Worm (Caenorhabditis elegans) whole organism, young adult: ENCODE results near the gene nmat-1.

Source experiments
- C06A6.2 ChIP-seq: fragments of 200-800 bp; sonication (Bioruptor generic); conservative IDR thresholded peaks from 2 replicates; pipeline ENCODE4 v1.3.6; 2022; ENCODE audit warnings: missing genetic modification characterization, missing compliant biosample characterization
- F22D6.2 ChIP-seq: sonication (generic microtip); optimal IDR thresholded peaks from 2 replicates; lab custom pipeline; 2016; ENCODE audit warnings: mild to moderate bottlenecking, missing genetic modification characterization, missing compliant biosample characterization
- F37B4.10 ChIP-seq: fragments of 200-800 bp; sonication (Bioruptor generic); IDR thresholded peaks from 2 replicates; pipeline ENCODE4 v1.3.6; 2022; ENCODE audit warnings: missing genetic modification characterization, missing compliant biosample characterization
- F57A8.1 ChIP-seq: fragments of 200-800 bp; sonication (Bioruptor generic); optimal IDR thresholded peaks from 2 replicates; lab custom pipeline; 2018; ENCODE audit warnings: mild to moderate bottlenecking, missing genetic modification characterization, moderate library complexity, missing compliant biosample characterization
- T07F8.4 ChIP-seq: sonication (generic microtip); optimal IDR thresholded peaks from 2 replicates; lab custom pipeline; 2016; ENCODE audit warnings: mild to moderate bottlenecking, missing genetic modification characterization, moderate library complexity, missing compliant biosample characterization
- ama-1 ChIP-seq, 3 experiments: fragments of 150-350 bp in 1 of 3; sonication (generic microtip) in 2 of 3; optimal IDR thresholded peaks; 2 replicates each; lab custom pipeline; 2014 to 2018; ENCODE audit warnings: missing biosample characterization in 2 of 3, missing genetic modification characterization in 2 of 3, missing genetic modification reagents in 2 of 3
- aptf-2 ChIP-seq: fragments of 200-800 bp; sonication (Bioruptor generic); conservative IDR thresholded peaks from 2 replicates; pipeline ENCODE4 v1.3.6; 2022; ENCODE audit warnings: missing genetic modification reagents, missing genetic modification characterization, missing compliant biosample characterization
- attf-6 ChIP-seq: fragments of 200-800 bp; sonication (Bioruptor generic); IDR thresholded peaks from 2 replicates; pipeline ENCODE4 v1.3.6; 2022; ENCODE audit warnings: missing genetic modification reagents, missing genetic modification characterization, missing compliant biosample characterization
- ceh-58 ChIP-seq: fragments of 200-800 bp; sonication (Bioruptor generic); IDR thresholded peaks from 2 replicates; pipeline ENCODE4 v1.3.6; 2022; ENCODE audit warnings: missing genetic modification characterization, missing compliant biosample characterization
- ceh-79 ChIP-seq: sonication (generic microtip); optimal IDR thresholded peaks from 2 replicates; lab custom pipeline; 2017; ENCODE audit warnings: mild to moderate bottlenecking, missing genetic modification characterization, missing compliant biosample characterization
- dpl-1 ChIP-seq: fragments of 150-350 bp; optimal IDR thresholded peaks from 2 replicates; lab custom pipeline; 2014; ENCODE audit warnings: missing biosample characterization, missing genetic modification reagents, missing genetic modification characterization
- efl-1 ChIP-seq: fragments of 150-350 bp; optimal IDR thresholded peaks from 2 replicates; lab custom pipeline; 2014; ENCODE audit warnings: missing biosample characterization, missing genetic modification reagents, missing genetic modification characterization
- ekl-4 ChIP-seq: fragments of 200-800 bp; sonication (Bioruptor generic); IDR thresholded peaks from 2 replicates; pipeline ENCODE4 v1.3.6; 2022; ENCODE audit warnings: missing genetic modification reagents, missing genetic modification characterization, missing compliant biosample characterization
- ets-4 ChIP-seq: fragments of 200-800 bp; sonication (Bioruptor generic); optimal IDR thresholded peaks from 2 replicates; lab custom pipeline; 2018; ENCODE audit warnings: mild to moderate bottlenecking, missing genetic modification characterization, missing compliant biosample characterization
- hlh-26 ChIP-seq: fragments of 200-800 bp; sonication (Bioruptor generic); conservative IDR thresholded peaks from 2 replicates; pipeline ENCODE4 v1.3.6; 2022; ENCODE audit warnings: missing genetic modification reagents, missing genetic modification characterization, missing compliant biosample characterization
- hmg-1.2 ChIP-seq: fragments of 200-800 bp; sonication (Bioruptor generic); IDR thresholded peaks from 2 replicates; pipeline ENCODE4 v1.3.6; 2022; ENCODE audit warnings: missing genetic modification reagents, missing genetic modification characterization, missing compliant biosample characterization
- hrde-1 ChIP-seq: sonication (generic microtip); optimal IDR thresholded peaks from 2 replicates; lab custom pipeline; 2016; ENCODE audit warnings: missing genetic modification characterization, mild to moderate bottlenecking, missing compliant biosample characterization, moderate library complexity, missing genotype, missing genetic modification reagents, borderline replicate concordance
- lsl-1 ChIP-seq: fragments of 200-800 bp; sonication (Bioruptor generic); optimal IDR thresholded peaks from 2 replicates; lab custom pipeline; 2018; ENCODE audit warnings: mild to moderate bottlenecking, missing genetic modification characterization, moderate library complexity, missing compliant biosample characterization
- madf-3 ChIP-seq: fragments of 200-800 bp; sonication (Bioruptor generic); IDR thresholded peaks from 2 replicates; pipeline ENCODE4 v1.3.6; 2022; ENCODE audit warnings: missing genetic modification reagents, missing genetic modification characterization, missing compliant biosample characterization
- madf-6 ChIP-seq: fragments of 200-800 bp; sonication (Bioruptor generic); IDR thresholded peaks from 2 replicates; pipeline ENCODE4 v1.3.6; 2022; ENCODE audit warnings: missing genetic modification reagents, missing genetic modification characterization, missing compliant biosample characterization
- madf-8 ChIP-seq: fragments of 200-800 bp; sonication (Bioruptor generic); conservative IDR thresholded peaks from 2 replicates; pipeline ENCODE4 v1.3.6; 2022; ENCODE audit warnings: missing genetic modification reagents, missing genetic modification characterization, missing compliant biosample characterization
- nhr-120 ChIP-seq: fragments of 200-800 bp; sonication (Bioruptor generic); IDR thresholded peaks from 2 replicates; pipeline ENCODE4 v1.3.6; 2022; ENCODE audit warnings: missing genetic modification characterization, missing compliant biosample characterization
- repo-1 ChIP-seq: sonication (generic microtip); optimal IDR thresholded peaks from 2 replicates; lab custom pipeline; 2017; ENCODE audit warnings: mild to moderate bottlenecking, missing genetic modification characterization, missing compliant biosample characterization
- sptf-2 ChIP-seq: fragments of 200-800 bp; sonication (Bioruptor generic); optimal IDR thresholded peaks from 2 replicates; lab custom pipeline; 2018; ENCODE audit warnings: mild to moderate bottlenecking, missing genetic modification characterization, missing compliant biosample characterization
- ztf-22 ChIP-seq: fragments of 200-800 bp; sonication (Bioruptor generic); optimal IDR thresholded peaks from 2 replicates; lab custom pipeline; 2018; ENCODE audit warnings: mild to moderate bottlenecking, missing genetic modification characterization, moderate library complexity, missing compliant biosample characterization

The nmat-1 gene

DNA sequence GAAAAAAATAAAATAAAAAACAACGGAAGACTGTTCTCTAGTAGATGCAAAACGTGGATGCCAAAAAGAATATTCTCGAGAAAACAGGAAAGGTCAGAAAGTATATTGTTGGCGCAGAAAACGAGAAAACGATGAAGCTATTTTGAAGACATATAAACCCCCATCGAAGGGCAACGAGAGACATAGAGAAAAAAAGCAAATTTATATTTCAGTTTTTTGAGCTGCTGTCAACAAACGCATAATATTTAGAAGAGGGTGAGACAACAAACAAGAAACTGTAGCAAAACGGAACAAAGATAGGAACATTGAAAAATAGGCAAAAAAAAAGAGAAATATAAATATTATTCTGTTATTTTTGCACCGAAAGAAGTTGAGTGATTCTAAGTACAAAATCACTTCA is 25.6 kb downstream of the nmat-1 start:
- TF ChIP-seq hmg-1.2 (GFP tag; lab: Robert Waterston, UW) (peak; percentile 18; the same call in 1 of the 2 replicates), hrde-1 (tag; lab: Kevin White, UChicago) (no peak), hlh-26 (GFP tag; lab: Robert Waterston, UW) (no peak), dpl-1 (GFP tag; lab: Kevin White, UChicago) (no peak)

DNA sequence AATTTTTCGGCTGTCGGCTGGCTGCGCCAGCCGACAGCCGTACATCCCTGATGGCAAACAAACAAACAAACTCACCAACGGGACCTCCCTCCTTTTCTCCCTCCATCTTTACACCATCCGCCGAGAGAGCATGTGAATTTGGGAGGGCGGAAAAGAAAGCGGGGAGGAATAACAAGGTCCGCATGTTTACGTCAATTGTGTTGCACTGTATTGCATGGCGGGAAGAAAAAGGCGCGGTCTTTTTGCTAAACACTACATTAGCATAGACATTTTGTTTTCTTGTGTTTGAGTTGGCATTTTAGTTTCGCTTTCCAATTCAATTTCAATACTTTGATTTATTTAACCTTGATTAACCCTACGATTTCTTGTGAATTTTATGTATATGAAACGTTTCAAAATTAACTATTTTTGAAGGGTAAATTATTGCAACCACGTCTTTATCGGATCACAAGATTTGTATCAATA is 29.9 kb downstream of the nmat-1 start, which contains the start of gene C49F5.6:
Gene C49F5.6 (plus strand): TSS at position 415 of the 465 bp plus-strand sequence.
- TF ChIP-seq ztf-22 (no peak), ceh-79 (no peak), madf-3 (GFP tag; lab: Robert Waterston, UW) (0 out of 2 replicates have a peak, but pooled peaks have one; percentile 44), aptf-2 (GFP tag; lab: Robert Waterston, UW) (peak; percentile 76), F37B4.10 (GFP tag; lab: Robert Waterston, UW) (no peak), madf-6 (GFP tag; lab: Robert Waterston, UW) (peak; percentile 79), efl-1 (GFP tag; lab: Kevin White, UChicago) (peak; percentile 89), madf-8 (GFP tag; lab: Robert Waterston, UW) (0 out of 2 replicates have a peak, but pooled peaks have one; percentile 31)

DNA sequence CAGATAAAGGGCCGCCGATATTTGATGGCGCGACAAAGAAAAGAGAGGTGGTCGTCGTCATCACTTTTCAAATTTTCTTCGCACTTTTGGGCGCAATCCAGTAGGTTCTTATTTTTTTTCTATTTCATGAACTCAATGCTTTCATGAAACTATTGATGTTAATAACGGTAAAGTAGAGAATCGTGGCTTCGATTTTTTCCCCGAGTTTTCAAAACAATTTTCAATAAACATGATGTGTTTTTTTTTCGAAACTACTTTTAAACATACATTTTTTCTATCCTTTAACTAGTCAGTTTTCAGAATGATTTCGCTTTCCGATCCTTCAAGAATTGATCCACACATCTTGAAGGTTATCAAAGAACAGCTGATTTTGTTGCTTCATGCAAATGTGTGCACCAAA is 32.0 kb downstream of the nmat-1 start, which contains the start of gene C49F5.5:
Gene C49F5.5 (plus strand): TSS at position 301 of the 400 bp plus-strand sequence.
- no peak for TF ChIP-seq ceh-58 (GFP tag; lab: Robert Waterston, UW)
- no peak for TF ChIP-seq lsl-1 (GFP tag; lab: Kevin White, UChicago)
- TF ChIP-seq attf-6 (GFP tag; lab: Robert Waterston, UW) = no peak
- TF ChIP-seq F22D6.2 (tag; lab: Kevin White, UChicago) = no peak
- no peak for TF ChIP-seq F57A8.1 (GFP tag; lab: Kevin White, UChicago)

DNA sequence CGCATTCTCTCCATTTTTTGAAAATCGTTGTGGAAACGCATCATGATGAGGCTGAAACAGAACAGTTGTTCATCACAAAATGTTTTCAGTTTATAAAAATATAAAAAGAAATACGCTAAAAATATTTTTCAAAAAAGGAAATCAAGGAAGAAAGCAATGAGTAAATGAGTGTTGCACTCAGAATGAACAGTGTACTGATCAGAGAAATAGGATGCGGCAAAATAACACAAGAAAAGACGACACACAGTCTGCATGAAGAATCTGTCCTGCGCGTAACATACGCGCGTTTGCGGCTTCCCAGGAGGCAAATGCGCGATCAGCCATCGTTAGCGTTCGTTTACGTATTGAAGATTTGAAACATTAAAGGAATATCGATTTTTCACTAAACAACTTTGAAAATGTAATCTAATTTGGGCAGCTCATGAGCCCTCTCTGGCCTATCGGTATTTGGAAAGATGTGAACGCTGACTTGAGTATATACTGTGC is 34.2 kb downstream of the nmat-1 start, which contains the start of gene C49F5.3:
Gene C49F5.3 (minus strand): TSS at position 51 of the 486 bp plus-strand sequence.
- TF ChIP-seq aptf-2 (GFP tag; lab: Robert Waterston, UW) (peak; percentile 97), T07F8.4 (tag; lab: Kevin White, UChicago) (no peak)

DNA sequence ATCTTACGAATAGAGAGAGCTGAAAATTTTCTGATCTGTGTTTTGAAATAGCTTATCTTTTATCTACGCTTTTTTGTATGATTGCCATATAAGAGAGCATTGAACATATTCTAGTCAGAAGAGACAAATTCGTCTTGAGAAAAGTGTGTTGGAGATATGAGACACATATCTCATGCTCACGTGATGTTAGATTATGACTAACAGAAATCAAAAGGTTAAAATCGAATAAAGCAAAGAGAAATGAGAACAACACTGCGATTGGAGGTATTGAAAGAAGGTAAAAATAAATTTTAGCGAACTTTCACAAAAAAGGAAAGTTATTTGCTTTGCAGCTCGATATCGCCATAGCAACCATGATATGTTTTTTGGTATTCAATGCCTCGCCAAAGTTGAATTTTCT is 35.8 kb downstream of the nmat-1 start, which contains the start of gene nhr-167:
Gene nhr-167 (minus strand): TSS at position 21 of the 400 bp plus-strand sequence.
- TF ChIP-seq ekl-4 (no peak), C06A6.2 (GFP tag; lab: Robert Waterston, UW) (no peak), nhr-120 (GFP tag; lab: Robert Waterston, UW) (no peak), hlh-26 (GFP tag; lab: Robert Waterston, UW) (no peak), sptf-2 (no peak)

DNA sequence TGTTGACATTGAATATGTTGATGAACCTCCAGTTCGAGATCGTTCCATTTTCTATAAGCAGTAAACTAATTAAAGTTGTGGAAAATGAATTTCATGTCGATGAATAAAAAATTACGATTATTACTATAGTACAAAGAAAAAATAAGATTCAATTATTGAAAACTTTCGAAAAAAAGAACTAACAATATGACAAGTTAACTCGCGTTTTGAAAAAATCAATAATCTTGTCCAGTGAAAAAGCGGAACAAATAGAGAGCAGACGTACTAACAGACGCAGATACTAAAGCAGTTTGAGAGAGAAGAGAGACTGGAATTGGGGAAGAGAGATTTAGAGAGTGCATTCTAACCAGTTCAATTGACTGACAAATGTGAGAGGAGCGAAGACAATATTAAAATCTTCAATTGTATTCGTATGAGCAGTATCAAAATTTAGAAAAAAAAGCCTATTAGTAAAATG is 43.2 kb downstream of the nmat-1 start, which contains the start of gene set-6:
Gene set-6 (minus strand): TSS at position 51 of the 457 bp plus-strand sequence.
- no peak for TF ChIP-seq nhr-120 (GFP tag; lab: Robert Waterston, UW)
- no peak for TF ChIP-seq ets-4 (GFP tag; lab: Kevin White, UChicago)

DNA sequence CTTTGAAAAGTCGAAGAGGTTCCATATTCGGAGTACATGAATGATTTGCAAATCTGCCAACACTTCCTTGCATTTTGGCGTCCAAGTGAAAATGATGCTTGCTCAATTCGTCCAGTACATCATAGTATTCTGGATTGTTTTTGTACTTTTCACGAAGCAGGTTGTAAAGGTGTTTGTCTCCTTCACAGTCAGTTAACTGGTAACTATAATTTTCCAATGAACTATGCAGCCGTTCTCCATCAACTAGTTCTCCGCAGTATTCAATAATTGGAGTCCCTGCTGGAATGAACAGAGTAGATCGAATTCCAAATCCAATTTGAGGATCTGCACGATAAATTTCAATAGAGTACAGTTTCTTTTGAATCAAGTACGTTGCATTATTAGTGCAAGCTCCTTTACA is 46.5 kb downstream of the nmat-1 start:
- TF ChIP-seq repo-1 (tag; lab: Kevin White, UChicago) (peak; percentile 6), ama-1 (optimal IDR thresholded peaks at IDR 0.05; lab: Kevin White, UChicago) (no peak), ama-1 (GFP tag; optimal IDR thresholded peaks at IDR 0.05; lab: Kevin White, UChicago) (no peak)
